Worm (Caenorhabditis elegans): ENCODE results near the gene alh-4.

Gene alh-4

DNA sequence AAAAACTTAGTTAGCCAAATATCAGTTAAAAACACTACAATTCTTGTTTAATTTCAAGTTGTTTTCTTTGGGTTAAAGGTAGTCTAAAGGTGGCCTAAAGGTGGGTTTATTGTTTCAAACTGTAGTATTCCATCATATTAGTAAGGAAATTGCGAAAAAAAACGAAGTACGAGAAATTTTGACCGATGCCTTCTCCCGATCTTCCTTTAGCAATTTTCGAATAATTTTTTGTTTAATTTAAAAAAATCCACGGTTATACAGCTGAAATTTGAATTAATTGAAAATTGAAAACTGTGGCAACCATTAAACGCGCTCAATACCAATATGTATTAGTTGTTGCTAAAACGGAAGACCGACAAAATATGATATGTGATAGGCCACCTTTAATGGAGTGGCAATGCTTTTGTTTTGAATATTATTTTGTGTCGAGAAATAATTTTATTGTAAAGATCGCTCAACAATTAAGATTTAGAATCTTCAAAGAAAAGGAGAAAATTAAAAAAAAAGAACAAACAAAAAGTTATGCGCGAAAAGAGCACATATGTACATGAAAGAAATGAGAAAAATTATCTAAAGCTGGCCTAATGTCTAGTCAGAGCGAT lies 28.7 kb downstream of the alh-4 start (continued):
- TF ChIP-seq T26A5.8 (tag; optimal IDR thresholded peaks at IDR 0.05) (no peak), repo-1 (tag; optimal IDR thresholded peaks at IDR 0.05) (peak; percentile 14), chd-7 (tag; optimal IDR thresholded peaks at IDR 0.05) (no peak), sdz-38 (tag; optimal IDR thresholded peaks at IDR 0.05) (no peak), hsf-1 (GFP tag; IDR thresholded peaks at IDR 0.05) (no peak), Y53G8AR.9 (GFP tag; conservative IDR thresholded peaks at IDR 0.05) (peak; percentile 53), unc-130 (GFP tag; optimal IDR thresholded peaks at IDR 0.05) (no peak), B0019.2 (GFP tag; conservative IDR thresholded peaks at IDR 0.05) (no peak), bed-2 (GFP tag; IDR thresholded peaks at IDR 0.05) (no peak), lag-1 (GFP tag; IDR thresholded peaks at IDR 0.05) (no peak), nfya-1 (tag; optimal IDR thresholded peaks at IDR 0.05; ENCODE audit: borderline replicate concordance, insufficient read depth) (no peak), nhr-90 (tag; optimal IDR thresholded peaks at IDR 0.05) (no peak), C06A6.2 (GFP tag; conservative IDR thresholded peaks at IDR 0.05) (0 out of 2 replicates have a peak, but pooled peaks have one; percentile 28), ztf-22 (GFP tag; optimal IDR thresholded peaks at IDR 0.05) (no peak), snpc-3.4 (tag; optimal IDR thresholded peaks at IDR 0.05) (no peak), B0261.1 (tag; optimal IDR thresholded peaks at IDR 0.05) (no peak), snpc-1.3 (tag; optimal IDR thresholded peaks at IDR 0.05; ENCODE audit: insufficient read depth) (no peak), ZK185.1 (tag; optimal IDR thresholded peaks at IDR 0.05; ENCODE audit: poor library complexity, severe bottlenecking) (no peak), lin-35 (GFP tag; optimal IDR thresholded peaks at IDR 0.05) (no peak), ceh-91 (GFP tag; IDR thresholded peaks at IDR 0.05) (no peak), nhr-80 (tag; optimal IDR thresholded peaks at IDR 0.05) (peak; percentile 24), F49E8.2 (tag; optimal IDR thresholded peaks at IDR 0.05; ENCODE audit: insufficient read depth) (no peak), ceh-27 (GFP tag; optimal IDR thresholded peaks at IDR 0.05) (no peak), rpc-1 (optimal IDR thresholded peaks at IDR 0.05) (no peak), rpc-1 (tag; optimal IDR thresholded peaks at IDR 0.05) (no peak), unc-62 (GFP tag; optimal IDR thresholded peaks at IDR 0.05) (no peak), B0336.3 (GFP tag; IDR thresholded peaks at IDR 0.05) (0 out of 2 replicates have a peak, but pooled peaks have one; percentile 33), sptf-2 (GFP tag; optimal IDR thresholded peaks at IDR 0.05) (no peak), F33H1.4 (GFP tag; IDR thresholded peaks at IDR 0.05) (no peak), atf-7 (tag; optimal IDR thresholded peaks at IDR 0.05) (peak; percentile 29), nhr-27 (tag; optimal IDR thresholded peaks at IDR 0.05) (no peak), mel-28 (tag; optimal IDR thresholded peaks at IDR 0.05; ENCODE audit: borderline replicate concordance) (no peak), him-1 (tag; optimal IDR thresholded peaks at IDR 0.05) (no peak), hmg-20 (GFP tag; IDR thresholded peaks at IDR 0.05) (no peak), snpc-4 (GFP tag; optimal IDR thresholded peaks at IDR 0.05) (no peak), snpc-4 (tag; optimal IDR thresholded peaks at IDR 0.05) (no peak), lin-26 (GFP tag; IDR thresholded peaks at IDR 0.05) (no peak)

DNA sequence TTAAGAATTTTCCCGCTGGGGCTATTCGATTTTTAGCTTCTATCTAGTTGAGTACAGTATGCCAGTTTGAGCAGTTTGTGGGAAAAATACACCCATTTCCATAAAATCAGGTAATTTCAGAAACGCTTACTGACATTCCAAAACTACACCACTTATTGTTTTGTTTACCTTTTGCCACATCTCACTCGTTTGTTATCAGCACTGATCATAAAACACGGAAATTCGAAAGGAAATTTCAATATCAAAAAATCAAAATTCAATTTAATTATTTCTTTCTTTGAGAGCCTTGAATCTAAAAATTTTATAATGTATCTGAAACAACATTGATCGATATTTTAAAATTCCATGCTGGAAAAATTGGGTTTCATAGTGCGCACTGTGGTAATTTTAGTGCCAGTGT lies 29.2 kb downstream of the alh-4 start:
- no peak for TF ChIP-seq aptf-2 (GFP tag; conservative IDR thresholded peaks at IDR 0.05)
- peak in 1 of 2 experiments; percentile 17 for TF ChIP-seq let-607 (tag; optimal IDR thresholded peaks at IDR 0.05)
- TF ChIP-seq madf-8 (GFP tag; conservative IDR thresholded peaks at IDR 0.05) = no peak
- no peak for TF ChIP-seq repo-1 (tag; optimal IDR thresholded peaks at IDR 0.05)

Measured in whole organism, young adult.